Worm (Caenorhabditis elegans) whole organism, L4 larva: ENCODE data around the gene F22B5.6.

Source experiments
- D1046.2 ChIP-seq: fragments of 200-800 bp; sonication (Bioruptor generic); IDR thresholded peaks from 2 replicates; pipeline ENCODE4 v1.3.6; 2022; ENCODE audit warnings: missing genetic modification characterization, missing compliant biosample characterization
- F10B5.3 ChIP-seq: sonication (generic microtip); optimal IDR thresholded peaks from 2 replicates; lab custom pipeline; 2016; ENCODE audit warnings: mild to moderate bottlenecking, missing genetic modification characterization, missing compliant biosample characterization
- F26F4.8 ChIP-seq: fragments of 200-800 bp; sonication (Bioruptor generic); conservative IDR thresholded peaks from 2 replicates; pipeline ENCODE4 v1.3.6; 2022; ENCODE audit warnings: missing genetic modification characterization, missing compliant biosample characterization
- Y105C5A.15 ChIP-seq: fragments of 200-800 bp; sonication (Bioruptor generic); IDR thresholded peaks from 2 replicates; pipeline ENCODE4 v1.3.6; 2022; ENCODE audit warnings: missing genetic modification characterization, missing compliant biosample characterization
- Y48G9A.11 ChIP-seq: fragments of 200-800 bp; sonication (Bioruptor generic); IDR thresholded peaks from 2 replicates; pipeline ENCODE4 v1.3.6; 2022; ENCODE audit warnings: missing genetic modification reagents, missing genetic modification characterization, missing compliant biosample characterization
- Y5F2A.4 ChIP-seq: fragments of 200-800 bp; sonication (Bioruptor generic); optimal IDR thresholded peaks from 2 replicates; lab custom pipeline; 2018; ENCODE audit warnings: mild to moderate bottlenecking, missing genetic modification characterization, missing compliant biosample characterization
- ZK337.2 ChIP-seq: fragments of 200-800 bp; sonication (Bioruptor generic); IDR thresholded peaks from 2 replicates; pipeline ENCODE4 v1.3.6; 2022; ENCODE audit warnings: missing genetic modification reagents, missing genetic modification characterization, missing compliant biosample characterization
- ZK546.5 ChIP-seq, 2 experiments: sonication (generic microtip); optimal IDR thresholded peaks; 2 replicates each; lab custom pipeline; 2017; ENCODE audit warnings: missing biosample characterization in 2 of 2, missing genetic modification characterization in 2 of 2
- aha-1 ChIP-seq: fragments of 150-350 bp; peaks from one replicate; lab custom pipeline; 2014; ENCODE audit warnings: missing biosample characterization, missing genetic modification characterization
- ama-1 ChIP-seq: fragments of 150-350 bp; optimal IDR thresholded peaks from 2 replicates; lab custom pipeline; 2014; ENCODE audit warnings: inconsistent platforms, mixed read lengths
- attf-4 ChIP-seq: sonication (generic microtip); optimal IDR thresholded peaks from 3 replicates; lab custom pipeline; 2017; ENCODE audit warnings: missing biosample characterization, missing genetic modification characterization
- ceh-20 ChIP-seq: fragments of 200-800 bp; sonication (Bioruptor generic); IDR thresholded peaks from 2 replicates; pipeline ENCODE4 v1.3.6; 2022; ENCODE audit warnings: missing genetic modification reagents, missing genetic modification characterization, missing compliant biosample characterization
- ceh-44 ChIP-seq: fragments of 200-800 bp; sonication (Bioruptor generic); IDR thresholded peaks from 2 replicates; pipeline ENCODE4 v1.3.6; 2022; ENCODE audit warnings: missing genetic modification reagents, missing genetic modification characterization, missing compliant biosample characterization
- ceh-82 ChIP-seq: sonication (generic microtip); optimal IDR thresholded peaks from 2 replicates; lab custom pipeline; 2017; ENCODE audit warnings: missing biosample characterization, missing genetic modification characterization
- dmd-6 ChIP-seq: fragments of 200-800 bp; sonication (Bioruptor generic); IDR thresholded peaks from 2 replicates; pipeline ENCODE4 v1.3.6; 2022; ENCODE audit warnings: missing genetic modification reagents, missing genetic modification characterization, missing compliant biosample characterization
- dmd-8 ChIP-seq: fragments of 200-800 bp; sonication (Bioruptor generic); IDR thresholded peaks from 2 replicates; pipeline ENCODE4 v1.3.6; 2022; ENCODE audit warnings: missing genetic modification characterization, missing compliant biosample characterization
- duxl-1 ChIP-seq: sonication (generic microtip); optimal IDR thresholded peaks from 2 replicates; lab custom pipeline; 2016; ENCODE audit warnings: mild to moderate bottlenecking, missing genetic modification characterization, moderate library complexity, missing compliant biosample characterization; ENCODE audit not compliant: poor library complexity
- egl-43 ChIP-seq: fragments of 200-800 bp; sonication (Bioruptor generic); IDR thresholded peaks from 2 replicates; pipeline ENCODE4 v1.3.6; 2022; ENCODE audit warnings: missing genetic modification reagents, missing genetic modification characterization, missing compliant biosample characterization
- hif-1 ChIP-seq, 2 experiments: sonication (generic microtip); optimal IDR thresholded peaks; 2 replicates each; lab custom pipeline; 2016 to 2017; ENCODE audit warnings: missing compliant biosample characterization in 2 of 2, missing genetic modification characterization in 2 of 2, missing genetic modification reagents in 2 of 2, missing genotype in 2 of 2, mild to moderate bottlenecking in 1 of 2
- hlh-11 ChIP-seq: fragments of 200-800 bp; sonication (Bioruptor generic); optimal IDR thresholded peaks from 2 replicates; lab custom pipeline; 2018; ENCODE audit warnings: mild to moderate bottlenecking, missing genetic modification characterization, missing compliant biosample characterization
- hlh-30 ChIP-seq: sonication (generic microtip); optimal IDR thresholded peaks from 2 replicates; lab custom pipeline; 2017; ENCODE audit warnings: antibody characterized with exemption, mild to moderate bottlenecking, missing genetic modification characterization, missing compliant biosample characterization; ENCODE audit not compliant: insufficient read depth
- hmg-1.1 ChIP-seq: fragments of 200-800 bp; sonication (Bioruptor generic); IDR thresholded peaks from 2 replicates; pipeline ENCODE4 v1.3.6; 2022; ENCODE audit warnings: missing genetic modification reagents, missing genetic modification characterization, missing compliant biosample characterization
- jun-1 ChIP-seq: fragments of 150-350 bp; optimal IDR thresholded peaks from 2 replicates; lab custom pipeline; 2014; ENCODE audit warnings: missing biosample characterization, missing genetic modification reagents, missing genetic modification characterization
- lim-7 ChIP-seq: fragments of 200-800 bp; sonication (Bioruptor generic); IDR thresholded peaks from 2 replicates; pipeline ENCODE4 v1.3.6; 2022; ENCODE audit warnings: missing genetic modification characterization, missing compliant biosample characterization
- lir-3 ChIP-seq: sonication (generic microtip); optimal IDR thresholded peaks from 2 replicates; lab custom pipeline; 2016; ENCODE audit warnings: mild to moderate bottlenecking, missing genetic modification characterization, missing compliant biosample characterization
- lsy-2 ChIP-seq, 2 experiments: fragments of 150-350 bp in 1 of 2; sonication (generic microtip) in 1 of 2; optimal IDR thresholded peaks; 2 replicates each; lab custom pipeline; 2014 to 2017; ENCODE audit warnings: missing biosample characterization in 2 of 2, missing genetic modification characterization in 2 of 2
- mdl-1 ChIP-seq, 2 experiments: fragments of 150-350 bp in 1 of 2; sonication (generic microtip) in 1 of 2; optimal IDR thresholded peaks; 2 replicates each; lab custom pipeline; 2014 to 2017; ENCODE audit warnings: missing biosample characterization in 2 of 2, missing genetic modification characterization in 2 of 2
- mdt-29 ChIP-seq: fragments of 200-800 bp; sonication (Bioruptor generic); IDR thresholded peaks from 2 replicates; pipeline ENCODE4 v1.3.6; 2022; ENCODE audit warnings: missing genetic modification reagents, missing genetic modification characterization, missing compliant biosample characterization
- mep-1 ChIP-seq: fragments of 150-350 bp; sonication (generic microtip); optimal IDR thresholded peaks from 3 replicates; lab custom pipeline; 2014; ENCODE audit warnings: missing biosample characterization, missing genetic modification characterization
- mxl-2 ChIP-seq: fragments of 200-800 bp; sonication (Bioruptor generic); conservative IDR thresholded peaks from 2 replicates; pipeline ENCODE4 v1.3.6; 2022; ENCODE audit warnings: missing genetic modification reagents, missing genetic modification characterization, missing compliant biosample characterization
- mxl-3 ChIP-seq: fragments of 200-800 bp; sonication (Bioruptor generic); optimal IDR thresholded peaks from 2 replicates; lab custom pipeline; 2018; ENCODE audit warnings: mild to moderate bottlenecking, missing genetic modification characterization, missing compliant biosample characterization
- nhr-10 ChIP-seq: fragments of 150-350 bp; optimal IDR thresholded peaks from 2 replicates; lab custom pipeline; 2014; ENCODE audit warnings: missing biosample characterization, missing genetic modification characterization
- nhr-11 ChIP-seq: fragments of 150-350 bp; optimal IDR thresholded peaks from 2 replicates; lab custom pipeline; 2014; ENCODE audit warnings: missing biosample characterization, missing genetic modification characterization
- nhr-111 ChIP-seq: fragments of 200-800 bp; sonication (Bioruptor generic); optimal IDR thresholded peaks from 2 replicates; lab custom pipeline; 2018; ENCODE audit warnings: mild to moderate bottlenecking, missing genetic modification characterization, missing compliant biosample characterization
- nhr-6 ChIP-seq: fragments of 150-350 bp; optimal IDR thresholded peaks from 2 replicates; lab custom pipeline; 2014; ENCODE audit warnings: missing biosample characterization, missing genetic modification characterization
- rbr-2 ChIP-seq: sonication (generic microtip); optimal IDR thresholded peaks from 2 replicates; lab custom pipeline; 2016; ENCODE audit warnings: missing genotype, missing genetic modification characterization, missing compliant biosample characterization
- set-16 ChIP-seq: fragments of 200-800 bp; sonication (Bioruptor generic); IDR thresholded peaks from 2 replicates; pipeline ENCODE4 v1.3.6; 2022; ENCODE audit warnings: missing genetic modification reagents, missing genetic modification characterization, missing compliant biosample characterization
- snpc-4 ChIP-seq: fragments of 150-350 bp; optimal IDR thresholded peaks from 2 replicates; lab custom pipeline; 2014; ENCODE audit warnings: missing biosample characterization, missing genetic modification characterization
- spr-3 ChIP-seq: fragments of 200-800 bp; sonication (Bioruptor generic); optimal IDR thresholded peaks from 2 replicates; lab custom pipeline; 2018; ENCODE audit warnings: mild to moderate bottlenecking, missing genetic modification characterization, missing compliant biosample characterization
- tag-97 ChIP-seq: fragments of 200-800 bp; sonication (Bioruptor generic); IDR thresholded peaks from 2 replicates; pipeline ENCODE4 v1.3.6; 2022; ENCODE audit warnings: missing genetic modification characterization, missing compliant biosample characterization
- tra-1 ChIP-seq: fragments of 200-800 bp; sonication (Bioruptor generic); IDR thresholded peaks from 2 replicates; pipeline ENCODE4 v1.3.6; 2022; ENCODE audit warnings: missing genetic modification reagents, missing genetic modification characterization, missing compliant biosample characterization
- unc-130 ChIP-seq: sonication (generic microtip); optimal IDR thresholded peaks from 2 replicates; lab custom pipeline; 2016; ENCODE audit warnings: missing genetic modification reagents, missing genetic modification characterization, missing compliant biosample characterization
- unc-62 ChIP-seq, 3 experiments: fragments of 150-350 bp in 1 of 3; sonication (generic microtip); optimal IDR thresholded peaks in 2 of 3; peaks in 1 of 3; 1 replicate in 1 of 3; 2 replicates in 2 of 3; lab custom pipeline; 2014 to 2017; ENCODE audit warnings: missing biosample characterization in 3 of 3, missing genetic modification characterization in 3 of 3, missing genetic modification reagents in 3 of 3, missing genotype in 1 of 3
- zfp-3 ChIP-seq: fragments of 200-800 bp; sonication (Bioruptor generic); conservative IDR thresholded peaks from 2 replicates; pipeline ENCODE4 v1.3.6; 2022; ENCODE audit warnings: missing genetic modification reagents, missing genetic modification characterization, missing compliant biosample characterization

The F22B5.6 gene

ce11 chrII:8451425-8451824 is 4.6 kb downstream of the F22B5.6 start:
- TF ChIP-seq nhr-10 (tag; lab: Kevin White, UChicago) (no peak), F26F4.8 (GFP tag; lab: Robert Waterston, UW) (no peak), zfp-3 (GFP tag; lab: Robert Waterston, UW) (no peak), ceh-44 (GFP tag; lab: Robert Waterston, UW) (no peak), jun-1 (no peak), ama-1 (lab: Kevin White, UChicago) (no peak), mxl-2 (GFP tag; lab: Robert Waterston, UW) (no peak), snpc-4 (tag; lab: Kevin White, UChicago) (no peak), duxl-1 (tag; lab: Kevin White, UChicago) (no peak), Y5F2A.4 (GFP tag; lab: Kevin White, UChicago) (no peak), hlh-30 (tag; lab: Kevin White, UChicago) (peak; percentile 32), set-16 (GFP tag; lab: Robert Waterston, UW) (peak; percentile 32; the same call in 1 of the 2 replicates), ZK546.5 (tag; optimal IDR thresholded peaks at IDR 0.05; lab: Kevin White, UChicago) (no peak), D1046.2 (GFP tag; lab: Robert Waterston, UW) (no peak), hmg-1.1 (GFP tag; lab: Robert Waterston, UW) (no peak), hlh-11 (tag; lab: Kevin White, UChicago) (no peak), lim-7 (no peak), hif-1 (tag; optimal IDR thresholded peaks at IDR 0.05; lab: Kevin White, UChicago) (peak; percentile 94 to 99), ZK337.2 (no peak), rbr-2 (tag; lab: Kevin White, UChicago) (no peak), unc-130 (GFP tag; lab: Kevin White, UChicago) (no peak), Y105C5A.15 (GFP tag; lab: Robert Waterston, UW) (no peak), mxl-3 (GFP tag; lab: Kevin White, UChicago) (no peak), mep-1 (tag; lab: Kevin White, UChicago) (peak; percentile 18), aha-1 (peak; percentile 100), nhr-6 (no peak), mdl-1 (tag; optimal IDR thresholded peaks at IDR 0.05; lab: Kevin White, UChicago) (no peak), mdt-29 (GFP tag; lab: Robert Waterston, UW) (no peak), nhr-11 (no peak), dmd-6 (GFP tag; lab: Robert Waterston, UW) (no peak), dmd-8 (GFP tag; lab: Robert Waterston, UW) (no peak), tag-97 (no peak), Y48G9A.11 (GFP tag; lab: Robert Waterston, UW) (no peak), nhr-111 (GFP tag; lab: Kevin White, UChicago) (no peak), ceh-82 (no peak), lsy-2 (tag; optimal IDR thresholded peaks at IDR 0.05; lab: Kevin White, UChicago) (no peak), tra-1 (GFP tag; lab: Robert Waterston, UW) (0 out of 2 replicates have a peak, but pooled peaks have one; percentile 13), egl-43 (GFP tag; lab: Robert Waterston, UW) (peak; percentile 34; the same call in 1 of the 2 replicates)

DNA sequence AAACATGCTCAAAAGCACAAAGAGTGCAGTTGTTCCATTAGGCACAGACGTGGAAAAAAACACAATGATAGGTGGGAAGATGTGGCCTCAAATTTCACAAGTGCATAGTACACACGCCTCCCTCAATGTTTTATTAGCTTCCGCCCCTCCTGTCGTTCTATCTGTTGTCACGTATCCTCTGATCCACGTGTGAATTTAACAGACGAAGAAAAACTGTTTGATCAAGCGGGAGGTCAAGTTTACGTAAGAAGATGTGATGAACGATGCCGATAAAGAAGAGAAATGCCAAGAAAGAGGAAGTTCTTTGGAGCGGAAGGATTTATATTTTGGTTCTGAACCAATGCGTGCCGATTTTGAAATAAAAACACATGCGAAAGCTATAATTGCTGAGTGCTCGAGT is 5.2 kb downstream of the F22B5.6 start:
- TF ChIP-seq attf-4 (tag; lab: Kevin White, UChicago) = no peak
- TF ChIP-seq hlh-30 (tag; lab: Kevin White, UChicago) = no peak
- no peak for TF ChIP-seq spr-3 (GFP tag; lab: Kevin White, UChicago)
- no peak for TF ChIP-seq lir-3 (tag; lab: Kevin White, UChicago)
- TF ChIP-seq ceh-20 (GFP tag; lab: Robert Waterston, UW) = no peak
- TF ChIP-seq F10B5.3 = no peak
- TF ChIP-seq nhr-111 (GFP tag; lab: Kevin White, UChicago) = no peak
- TF ChIP-seq hmg-1.1 (GFP tag; lab: Robert Waterston, UW) = no peak
- peak in 1 of 2 experiments; percentile 40 for TF ChIP-seq hif-1 (tag; optimal IDR thresholded peaks at IDR 0.05; lab: Kevin White, UChicago)
- peak; percentile 2 for TF ChIP-seq mxl-3 (GFP tag; lab: Kevin White, UChicago)
- no peak for TF ChIP-seq Y48G9A.11 (GFP tag; lab: Robert Waterston, UW)
- no peak for TF ChIP-seq duxl-1 (tag; lab: Kevin White, UChicago)
- TF ChIP-seq unc-62 (GFP tag; optimal IDR thresholded peaks at IDR 0.05 in 1 of 2; lab: Kevin White, UChicago) = peak in 1 of 2 experiments; percentile 51
- no peak for TF ChIP-seq unc-62 (tag; optimal IDR thresholded peaks at IDR 0.05; lab: Kevin White, UChicago)
